Fruit fly (Drosophila melanogaster) whole organism, wandering third instar larva: ENCODE data around the gene CycB3.

Experiments used
- CG32264 ChIP-seq: fragments of 200-800 bp; sonication (Bioruptor generic); optimal IDR thresholded peaks from 2 replicates; lab custom pipeline; 2016; ENCODE audit warnings: missing biosample characterization, missing genetic modification characterization
- CG9705 ChIP-seq: fragments of 200-800 bp; sonication (Bioruptor generic); optimal IDR thresholded peaks from 2 replicates; lab custom pipeline; 2018; ENCODE audit warnings: missing biosample characterization, mild to moderate bottlenecking, missing genetic modification characterization
- CrebA ChIP-seq: fragments of 200-800 bp; sonication (Bioruptor generic); optimal IDR thresholded peaks from 2 replicates; lab custom pipeline; 2016; ENCODE audit warnings: missing biosample characterization, mild to moderate bottlenecking, missing genetic modification characterization, borderline replicate concordance
- Dfd ChIP-seq: fragments of >200 bp; optimal IDR thresholded peaks from 2 replicates; lab custom pipeline; 2017; ENCODE audit warnings: missing biosample characterization, missing genetic modification characterization
- Dif ChIP-seq: fragments of 200-275, 200-300 bp; sonication (Bioruptor generic); optimal IDR thresholded peaks from 2 replicates; lab custom pipeline; 2018; ENCODE audit warnings: missing biosample characterization, missing genetic modification characterization; ENCODE audit not compliant: partially characterized antibody
- GATAd ChIP-seq: sonication (Bioruptor generic); optimal IDR thresholded peaks from 2 replicates; lab custom pipeline; 2016; ENCODE audit warnings: missing biosample characterization, missing genetic modification characterization
- Hnf4 ChIP-seq: fragments of 200-800 bp; sonication (Bioruptor generic); optimal IDR thresholded peaks from 2 replicates; lab custom pipeline; 2016; ENCODE audit warnings: missing biosample characterization, mild to moderate bottlenecking, missing genetic modification characterization
- Hr78 ChIP-seq: fragments of >200 bp; optimal IDR thresholded peaks from 2 replicates; lab custom pipeline; 2017; ENCODE audit warnings: missing biosample characterization, missing genetic modification characterization
- Hr83 ChIP-seq: fragments of 200-300 bp; sonication (Bioruptor generic); optimal IDR thresholded peaks from 2 replicates; lab custom pipeline; 2016; ENCODE audit warnings: missing biosample characterization, mild to moderate bottlenecking, missing genetic modification characterization, moderate library complexity; ENCODE audit not compliant: poor library complexity, severe bottlenecking
- Jra ChIP-seq: sonication (Bioruptor generic); optimal IDR thresholded peaks from 2 replicates; lab custom pipeline; 2016; ENCODE audit warnings: missing biosample characterization, missing genetic modification characterization
- OdsH ChIP-seq: fragments of 200-800 bp; sonication (Bioruptor generic); optimal IDR thresholded peaks from 2 replicates; lab custom pipeline; 2016; ENCODE audit warnings: missing biosample characterization, mild to moderate bottlenecking, missing genetic modification characterization
- Rel ChIP-seq, 2 experiments: fragments of 200-800 bp; sonication (Bioruptor generic) in 1 of 2; optimal IDR thresholded peaks; 2 replicates in 1 of 2; 3 replicates in 1 of 2; lab custom pipeline; 2016 to 2019; ENCODE audit warnings: mild to moderate bottlenecking in 2 of 2, missing biosample characterization in 2 of 2, missing genetic modification characterization in 2 of 2, moderate library complexity in 1 of 2
- Sp1 ChIP-seq: fragments of 200-800 bp; sonication (Bioruptor generic); optimal IDR thresholded peaks from 3 replicates; lab custom pipeline; 2019; ENCODE audit warnings: missing biosample characterization, mild to moderate bottlenecking, missing genetic modification characterization, moderate library complexity
- Vsx2 ChIP-seq: fragments of 200-300, 225-300 bp; sonication (Bioruptor generic); optimal IDR thresholded peaks from 2 replicates; lab custom pipeline; 2018; ENCODE audit warnings: missing biosample characterization, missing genetic modification characterization; ENCODE audit not compliant: partially characterized antibody
- br ChIP-seq: fragments of 200-800 bp; sonication (Bioruptor generic); optimal IDR thresholded peaks from 2 replicates; lab custom pipeline; 2016; ENCODE audit warnings: missing biosample characterization, missing genetic modification characterization
- brk ChIP-seq: fragments of 200-800 bp; sonication (Bioruptor generic); optimal IDR thresholded peaks from 2 replicates; lab custom pipeline; 2016; ENCODE audit warnings: missing biosample characterization, mild to moderate bottlenecking, missing genetic modification characterization
- dl ChIP-seq, 2 experiments: fragments of 175-275, 200-275 bp in 1 of 2; fragments of 200-275 bp in 1 of 2; sonication (Bioruptor generic); optimal IDR thresholded peaks; lab custom pipeline; 2018; ENCODE audit warnings: mild to moderate bottlenecking in 2 of 2, missing biosample characterization in 2 of 2, missing genetic modification characterization in 2 of 2, moderate library complexity in 2 of 2; ENCODE audit not compliant: partially characterized antibody in 2 of 2, insufficient read depth in 1 of 2
- dmrt93B ChIP-seq: fragments of 200-800 bp; sonication (Bioruptor generic); optimal IDR thresholded peaks from 2 replicates; lab custom pipeline; 2018; ENCODE audit warnings: missing biosample characterization, mild to moderate bottlenecking, missing genetic modification characterization
- dsf ChIP-seq: sonication (Bioruptor generic); optimal IDR thresholded peaks from 2 replicates; lab custom pipeline; 2016; ENCODE audit warnings: missing biosample characterization, missing genetic modification characterization, borderline replicate concordance
- foxo ChIP-seq, 2 experiments: fragments of 200-800 bp; sonication (Bioruptor generic); optimal IDR thresholded peaks; 2 replicates in 1 of 2; 3 replicates in 1 of 2; lab custom pipeline; 2016 to 2017; ENCODE audit warnings: missing biosample characterization in 2 of 2, missing genetic modification characterization in 2 of 2
- fru ChIP-seq: fragments of 200-800 bp; sonication (Bioruptor generic); optimal IDR thresholded peaks from 3 replicates; lab custom pipeline; 2016; ENCODE audit warnings: missing biosample characterization, mild to moderate bottlenecking, missing genetic modification characterization
- jim ChIP-seq: fragments of 175-275, 200-325 bp; sonication (Bioruptor generic); optimal IDR thresholded peaks from 2 replicates; lab custom pipeline; 2016; ENCODE audit warnings: missing biosample characterization, mild to moderate bottlenecking, missing genetic modification characterization
- lola ChIP-seq: fragments of >200 bp; optimal IDR thresholded peaks from 2 replicates; lab custom pipeline; 2017; ENCODE audit warnings: missing biosample characterization, missing genetic modification characterization
- pan ChIP-seq: fragments of >200 bp; optimal IDR thresholded peaks from 2 replicates; lab custom pipeline; 2017
- rgr ChIP-seq: fragments of 200-800 bp; sonication (Bioruptor generic); optimal IDR thresholded peaks from 3 replicates; lab custom pipeline; 2016; ENCODE audit warnings: missing biosample characterization, mild to moderate bottlenecking, missing genetic modification characterization
- sv ChIP-seq: fragments of 200-800 bp; sonication (Bioruptor generic); optimal IDR thresholded peaks from 3 replicates; lab custom pipeline; 2016; ENCODE audit warnings: missing biosample characterization, missing genetic modification characterization
- tai ChIP-seq: sonication (Bioruptor generic); optimal IDR thresholded peaks from 2 replicates; lab custom pipeline; 2016; ENCODE audit warnings: missing biosample characterization, missing genetic modification characterization
- usp ChIP-seq: fragments of >200 bp; optimal IDR thresholded peaks from 2 replicates; lab custom pipeline; 2017; ENCODE audit warnings: missing biosample characterization, missing genetic modification characterization

Gene CycB3

dm6 chr3R:24906648-24907047 lies 36.0 kb upstream of the CycB3 start:
- TF ChIP-seq jim (no peak), usp (GFP tag; lab: Kevin White, UChicago) (no peak), Jra (GFP tag; lab: Kevin White, UChicago) (no peak), Dfd (GFP tag; lab: Kevin White, UChicago) (no peak), Sp1 (GFP tag; lab: Kevin White, UChicago) (no peak), OdsH (GFP tag; lab: Kevin White, UChicago) (no peak), pan (lab: Kevin White, UChicago) (no peak), rgr (GFP tag; lab: Kevin White, UChicago) (no peak), fru (GFP tag; lab: Kevin White, UChicago) (no peak), CG32264 (no peak), CG9705 (GFP tag; lab: Kevin White, UChicago) (no peak), GATAd (GFP tag; lab: Kevin White, UChicago) (no peak), lola (GFP tag; lab: Kevin White, UChicago) (no peak), Hr83 (no peak), dsf (GFP tag; lab: Kevin White, UChicago) (no peak), Rel (GFP tag; optimal IDR thresholded peaks at IDR 0.05; lab: Kevin White, UChicago) (no peak), Rel (tag; optimal IDR thresholded peaks at IDR 0.05; lab: Kevin White, UChicago) (no peak), br (GFP tag; lab: Kevin White, UChicago) (no peak), Hnf4 (no peak), dmrt93B (GFP tag; lab: Kevin White, UChicago) (no peak), dl (GFP tag; optimal IDR thresholded peaks at IDR 0.05; lab: Kevin White, UChicago; ENCODE audit: insufficient read depth in 1 of 2, partially characterized antibody in 2 of 2) (no peak)

- TF ChIP-seq brk: no peak
- TF ChIP-seq foxo (GFP tag; optimal IDR thresholded peaks at IDR 0.05; lab: Kevin White, UChicago): no peak
- TF ChIP-seq Sp1 (GFP tag; lab: Kevin White, UChicago): no peak
- TF ChIP-seq Dif: no peak
- no peak for TF ChIP-seq CrebA (GFP tag; lab: Kevin White, UChicago)
Measured at dm6 chr3R:24905959-24906634, 35.5 kb upstream of the CycB3 start, which contains the start of gene CG13643. Gene CG13643 (minus strand): TSS chr3R:24906004.

- TF ChIP-seq Rel (GFP tag; optimal IDR thresholded peaks at IDR 0.05; lab: Kevin White, UChicago): no peak
- no peak for TF ChIP-seq Rel (tag; optimal IDR thresholded peaks at IDR 0.05; lab: Kevin White, UChicago)
- no peak for TF ChIP-seq CrebA (GFP tag; lab: Kevin White, UChicago)
- no peak for TF ChIP-seq lola (GFP tag; lab: Kevin White, UChicago)
- no peak for TF ChIP-seq br (GFP tag; lab: Kevin White, UChicago)
- no peak for TF ChIP-seq tai (GFP tag; lab: Kevin White, UChicago)
- TF ChIP-seq CG32264: no peak
- TF ChIP-seq foxo (GFP tag; optimal IDR thresholded peaks at IDR 0.05; lab: Kevin White, UChicago): no peak
- TF ChIP-seq sv: no peak
- TF ChIP-seq jim: no peak
- TF ChIP-seq Hr78 (GFP tag; lab: Kevin White, UChicago): no peak
- TF ChIP-seq Dfd (GFP tag; lab: Kevin White, UChicago): no peak
- TF ChIP-seq Vsx2 (GFP tag; lab: Kevin White, UChicago): no peak
Measured at dm6 chr3R:24900816-24901215, 30.2 kb upstream of the CycB3 start, which contains the start of gene CG10845. Gene CG10845 (plus strand): TSS chr3R:24901116.

dm6 chr3R:24894419-24895206 lies 24.0 kb upstream of the CycB3 start, which contains the start of the genes CG31121 and CG11069:
Gene CG31121 (minus strand): TSS chr3R:24894605.
Gene CG11069 (plus strand): TSS chr3R:24894742.
- TF ChIP-seq Dif (peak; percentile 74), Vsx2 (GFP tag; lab: Kevin White, UChicago) (peak; percentile 13), br (GFP tag; lab: Kevin White, UChicago) (no peak), dl (GFP tag; optimal IDR thresholded peaks at IDR 0.05; lab: Kevin White, UChicago; ENCODE audit: insufficient read depth in 1 of 2, partially characterized antibody in 2 of 2) (peak in 1 of 2 experiments; percentile 49), jim (no peak), pan (lab: Kevin White, UChicago) (no peak), usp (GFP tag; lab: Kevin White, UChicago) (no peak), CrebA (GFP tag; lab: Kevin White, UChicago) (peak; percentile 33), OdsH (GFP tag; lab: Kevin White, UChicago) (no peak)
